Worm (Caenorhabditis elegans): ENCODE measurements around the gene Y1A5A.1.
A peak's percentile ranks its signal among the peaks of the same experiment; 100 is the strongest.

The Y1A5A.1 gene

ce11 chrIII:3955674-3956073 lies 30.8 kb downstream of the Y1A5A.1 start (continued):
- no peak for TF ChIP-seq rpc-1 (optimal IDR thresholded peaks at IDR 0.05)
- TF ChIP-seq rpc-1 (tag; optimal IDR thresholded peaks at IDR 0.05), result no peak
- TF ChIP-seq F33H1.4 (GFP tag; IDR thresholded peaks at IDR 0.05), result no peak
- TF ChIP-seq lir-1 (GFP tag; conservative IDR thresholded peaks at IDR 0.05), result no peak

ce11 chrIII:3954828-3955227 lies 31.6 kb downstream of the Y1A5A.1 start:
- TF ChIP-seq B0019.2 (GFP tag; conservative IDR thresholded peaks at IDR 0.05) (no peak), T26A5.8 (tag; optimal IDR thresholded peaks at IDR 0.05) (no peak), dpl-1 (GFP tag; optimal IDR thresholded peaks at IDR 0.05) (no peak), F52B5.7 (tag; optimal IDR thresholded peaks at IDR 0.05) (no peak), zfh-2 (GFP tag; conservative IDR thresholded peaks at IDR 0.05) (no peak), F55B11.4 (tag; optimal IDR thresholded peaks at IDR 0.05; ENCODE audit: borderline replicate concordance, insufficient read depth) (no peak), F22D6.2 (tag; optimal IDR thresholded peaks at IDR 0.05) (no peak), F57C9.4 (tag; optimal IDR thresholded peaks at IDR 0.05) (no peak)

ce11 chrIII:3954220-3954619 lies 32.2 kb downstream of the Y1A5A.1 start:
- TF ChIP-seq xnd-1 (tag; optimal IDR thresholded peaks at IDR 0.05) (no peak), C06A6.2 (GFP tag; conservative IDR thresholded peaks at IDR 0.05) (0 out of 2 replicates have a peak, but pooled peaks have one; percentile 11), madf-3 (GFP tag; IDR thresholded peaks at IDR 0.05) (no peak), somi-1 (GFP tag; optimal IDR thresholded peaks at IDR 0.05) (peak; percentile 49), cebp-1 (GFP tag; IDR thresholded peaks at IDR 0.05) (no peak), cebp-1 (tag; optimal IDR thresholded peaks at IDR 0.05) (peak; percentile 36), attf-3 (GFP tag; conservative IDR thresholded peaks at IDR 0.05) (no peak), ama-1 (optimal IDR thresholded peaks at IDR 0.05) (peak; percentile 23), ama-1 (GFP tag; optimal IDR thresholded peaks at IDR 0.05) (no peak)

ce11 chrIII:3953235-3953634 lies 33.2 kb downstream of the Y1A5A.1 start:
- TF ChIP-seq mel-28 (tag; optimal IDR thresholded peaks at IDR 0.05; ENCODE audit: borderline replicate concordance) (no peak), egl-44 (GFP tag; IDR thresholded peaks at IDR 0.05) (no peak), F37B4.10 (GFP tag; IDR thresholded peaks at IDR 0.05) (no peak), B0261.1 (tag; optimal IDR thresholded peaks at IDR 0.05) (no peak), attf-6 (GFP tag; IDR thresholded peaks at IDR 0.05) (no peak), C06A6.2 (GFP tag; conservative IDR thresholded peaks at IDR 0.05) (no peak), Y56A3A.18 (GFP tag; IDR thresholded peaks at IDR 0.05) (no peak), aptf-2 (GFP tag; conservative IDR thresholded peaks at IDR 0.05) (no peak), hmg-1.2 (GFP tag; IDR thresholded peaks at IDR 0.05) (peak; percentile 74; the same call in 1 of the 2 replicates), snpc-3.4 (tag; optimal IDR thresholded peaks at IDR 0.05) (no peak), cebp-2 (GFP tag; IDR thresholded peaks at IDR 0.05) (no peak), cebp-1 (GFP tag; IDR thresholded peaks at IDR 0.05) (peak; percentile 57; the same call in 1 of the 2 replicates), cebp-1 (tag; optimal IDR thresholded peaks at IDR 0.05) (peak; percentile 81), lag-1 (GFP tag; IDR thresholded peaks at IDR 0.05) (no peak), snpc-4 (GFP tag; optimal IDR thresholded peaks at IDR 0.05) (no peak), snpc-4 (tag; optimal IDR thresholded peaks at IDR 0.05) (peak in 1 of 4 experiments; percentile 20), hlh-12 (tag; optimal IDR thresholded peaks at IDR 0.05) (no peak), lir-1 (GFP tag; conservative IDR thresholded peaks at IDR 0.05) (peak; percentile 53; the same call in 1 of the 2 replicates), B0019.2 (GFP tag; conservative IDR thresholded peaks at IDR 0.05) (no peak), tbx-9 (tag; optimal IDR thresholded peaks at IDR 0.05; ENCODE audit: borderline replicate concordance) (no peak), F39B2.1 (GFP tag; IDR thresholded peaks at IDR 0.05) (no peak), atf-7 (tag; optimal IDR thresholded peaks at IDR 0.05) (no peak), rec-8 (tag; optimal IDR thresholded peaks at IDR 0.05) (no peak), K12H6.12 (tag; optimal IDR thresholded peaks at IDR 0.05) (peak; percentile 25), zfh-2 (GFP tag; conservative IDR thresholded peaks at IDR 0.05) (no peak), efl-1 (GFP tag; optimal IDR thresholded peaks at IDR 0.05) (no peak), ztf-3 (GFP tag; optimal IDR thresholded peaks at IDR 0.05) (no peak), F55B11.4 (tag; optimal IDR thresholded peaks at IDR 0.05; ENCODE audit: borderline replicate concordance, insufficient read depth) (no peak), K11D2.4 (GFP tag; IDR thresholded peaks at IDR 0.05) (0 out of 2 replicates have a peak, but pooled peaks have one; percentile 60), ceh-27 (GFP tag; optimal IDR thresholded peaks at IDR 0.05) (peak; percentile 38), gei-17 (GFP tag; optimal IDR thresholded peaks at IDR 0.05) (no peak)
